Worm (Caenorhabditis elegans) whole organism, L1 larva: ENCODE data around the gene acdh-7.

ENCODE experiments used
- C04F5.9 ChIP-seq: sonication (generic microtip); optimal IDR thresholded peaks from 2 replicates; lab custom pipeline; 2016; ENCODE audit warnings: missing genetic modification characterization, missing compliant biosample characterization
- C16A3.4 ChIP-seq: fragments of 150-350 bp; optimal IDR thresholded peaks from 2 replicates; lab custom pipeline; 2014; ENCODE audit warnings: missing biosample characterization, missing genetic modification characterization
- C34B4.2 ChIP-seq: sonication (generic microtip); optimal IDR thresholded peaks from 2 replicates; lab custom pipeline; 2017; ENCODE audit warnings: mild to moderate bottlenecking, missing genetic modification characterization, missing compliant biosample characterization
- F16B12.6 ChIP-seq: fragments of 150-350 bp; optimal IDR thresholded peaks from 2 replicates; lab custom pipeline; 2014; ENCODE audit warnings: missing biosample characterization, missing genetic modification characterization
- ceh-63 ChIP-seq: fragments of 200-800 bp; sonication (Bioruptor generic); optimal IDR thresholded peaks from 2 replicates; lab custom pipeline; 2018; ENCODE audit warnings: mild to moderate bottlenecking, missing genetic modification characterization, missing compliant biosample characterization
- ceh-8 ChIP-seq: fragments of 200-800 bp; sonication (Bioruptor generic); optimal IDR thresholded peaks from 2 replicates; lab custom pipeline; 2018; ENCODE audit warnings: mild to moderate bottlenecking, missing genetic modification characterization, moderate library complexity, missing compliant biosample characterization
- ces-1 ChIP-seq: fragments of 150-350 bp; optimal IDR thresholded peaks from 2 replicates; lab custom pipeline; 2014; ENCODE audit warnings: missing biosample characterization, missing genetic modification reagents, missing genetic modification characterization
- dpl-1 ChIP-seq, 3 experiments: fragments of 150-350 bp in 2 of 3; sonication (generic microtip) in 1 of 3; optimal IDR thresholded peaks; 2 replicates each; lab custom pipeline; 2014 to 2017; ENCODE audit warnings: missing biosample characterization in 3 of 3, missing genetic modification characterization in 3 of 3, missing genetic modification reagents in 3 of 3
- dsc-1 ChIP-seq: sonication (generic microtip); optimal IDR thresholded peaks from 2 replicates; lab custom pipeline; 2016; ENCODE audit warnings: mild to moderate bottlenecking, missing genetic modification characterization, missing compliant biosample characterization
- egl-13 ChIP-seq: sonication (generic microtip); optimal IDR thresholded peaks from 2 replicates; lab custom pipeline; 2016; ENCODE audit warnings: missing genotype, missing genetic modification reagents, missing genetic modification characterization, missing compliant biosample characterization
- egl-27 ChIP-seq, 2 experiments: fragments of 150-350 bp in 1 of 2; sonication (generic microtip); optimal IDR thresholded peaks; 3 replicates each; lab custom pipeline; 2017 to 2018; ENCODE audit warnings: missing biosample characterization in 2 of 2, missing genetic modification characterization in 2 of 2, missing genetic modification reagents in 2 of 2
- elt-2 ChIP-seq: sonication (generic microtip); optimal IDR thresholded peaks from 2 replicates; lab custom pipeline; 2016; ENCODE audit warnings: missing genetic modification characterization, mild to moderate bottlenecking, inconsistent platforms, missing compliant biosample characterization, missing genetic modification reagents
- elt-3 ChIP-seq, 6 experiments: fragments of 150-350 bp in 1 of 6; sonication (generic microtip); optimal IDR thresholded peaks; 2 replicates each; lab custom pipeline; 2017 to 2018; ENCODE audit warnings: missing biosample characterization in 6 of 6, missing genetic modification characterization in 6 of 6, inconsistent platforms in 1 of 6
- ets-5 ChIP-seq: fragments of 200-800 bp; sonication (Bioruptor generic); IDR thresholded peaks from 2 replicates; pipeline ENCODE4 v1.3.6; 2022; ENCODE audit warnings: missing genetic modification characterization, missing compliant biosample characterization
- fos-1 ChIP-seq: fragments of 150-350 bp; optimal IDR thresholded peaks from 2 replicates; lab custom pipeline; 2014; ENCODE audit warnings: missing biosample characterization, missing genetic modification characterization
- grh-1 ChIP-seq: fragments of 200-800 bp; sonication (Bioruptor generic); IDR thresholded peaks from 2 replicates; pipeline ENCODE4 v1.3.6; 2022; ENCODE audit warnings: missing genetic modification reagents, missing genetic modification characterization, missing compliant biosample characterization
- hpl-2 ChIP-seq: fragments of 150-350 bp; optimal IDR thresholded peaks from 2 replicates; lab custom pipeline; 2014; ENCODE audit warnings: missing biosample characterization, missing genetic modification reagents, missing genetic modification characterization
- lin-14 ChIP-seq: fragments of 200-800 bp; sonication (Bioruptor generic); optimal IDR thresholded peaks from 2 replicates; lab custom pipeline; 2018; ENCODE audit warnings: mild to moderate bottlenecking, missing genetic modification characterization, moderate library complexity, missing compliant biosample characterization
- lin-15B ChIP-seq: fragments of 150-350 bp; sonication (generic microtip); optimal IDR thresholded peaks from 3 replicates; lab custom pipeline; 2014; ENCODE audit warnings: missing biosample characterization, missing genetic modification characterization
- lin-35 ChIP-seq, 2 experiments: fragments of 150-350 bp; optimal IDR thresholded peaks; 2 replicates each; lab custom pipeline; 2014; ENCODE audit warnings: missing biosample characterization in 2 of 2, missing genetic modification characterization in 2 of 2, missing genetic modification reagents in 2 of 2
- mdl-1 ChIP-seq, 2 experiments: fragments of 150-350 bp; optimal IDR thresholded peaks; 2 replicates each; lab custom pipeline; 2014 to 2017; ENCODE audit warnings: missing biosample characterization in 2 of 2, missing genetic modification characterization in 2 of 2, inconsistent platforms in 1 of 2
- nhr-19 ChIP-seq: fragments of 200-800 bp; sonication (Bioruptor generic); conservative IDR thresholded peaks from 2 replicates; pipeline ENCODE4 v1.3.6; 2022; ENCODE audit warnings: missing genetic modification characterization, missing compliant biosample characterization
- nhr-20 ChIP-seq: sonication (generic microtip); optimal IDR thresholded peaks from 2 replicates; lab custom pipeline; 2016; ENCODE audit warnings: mild to moderate bottlenecking, missing genetic modification characterization, missing compliant biosample characterization
- nhr-237 ChIP-seq: fragments of 150-350 bp; optimal IDR thresholded peaks from 2 replicates; lab custom pipeline; 2014; ENCODE audit warnings: missing biosample characterization, missing genetic modification characterization
- nhr-28 ChIP-seq: fragments of 150-350 bp; optimal IDR thresholded peaks from 2 replicates; lab custom pipeline; 2014; ENCODE audit warnings: missing biosample characterization, missing genetic modification characterization
- nhr-76 ChIP-seq: sonication (generic microtip); optimal IDR thresholded peaks from 2 replicates; lab custom pipeline; 2017; ENCODE audit warnings: missing biosample characterization, missing genetic modification characterization
- pax-3 ChIP-seq: fragments of 200-800 bp; sonication (Bioruptor generic); optimal IDR thresholded peaks from 2 replicates; lab custom pipeline; 2018; ENCODE audit warnings: mild to moderate bottlenecking, missing genetic modification characterization, moderate library complexity, missing compliant biosample characterization
- skn-1 ChIP-seq: fragments of 150-350 bp; optimal IDR thresholded peaks from 2 replicates; lab custom pipeline; 2014; ENCODE audit warnings: missing biosample characterization, missing genetic modification characterization
- snpc-4 ChIP-seq: fragments of 150-350 bp; optimal IDR thresholded peaks from 2 replicates; lab custom pipeline; 2014; ENCODE audit warnings: missing biosample characterization, missing genetic modification characterization
- sptf-1 ChIP-seq: fragments of 150-350 bp; optimal IDR thresholded peaks from 2 replicates; lab custom pipeline; 2014; ENCODE audit warnings: missing biosample characterization, missing genetic modification characterization
- sup-37 ChIP-seq: fragments of 200-800 bp; sonication (Bioruptor generic); optimal IDR thresholded peaks from 2 replicates; lab custom pipeline; 2018; ENCODE audit warnings: mild to moderate bottlenecking, missing genetic modification characterization, missing compliant biosample characterization
- swsn-7 ChIP-seq: sonication (generic microtip); optimal IDR thresholded peaks from 2 replicates; lab custom pipeline; 2016; ENCODE audit warnings: missing genetic modification characterization, missing compliant biosample characterization
- unc-130 ChIP-seq: fragments of 150-350 bp; optimal IDR thresholded peaks from 2 replicates; lab custom pipeline; 2017; ENCODE audit warnings: missing biosample characterization, missing genetic modification characterization, inconsistent platforms
- unc-62 ChIP-seq: fragments of 150-350 bp; optimal IDR thresholded peaks from 2 replicates; lab custom pipeline; 2014; ENCODE audit warnings: missing biosample characterization, missing genetic modification reagents, missing genetic modification characterization
- unc-86 ChIP-seq: sonication (generic microtip); optimal IDR thresholded peaks from 2 replicates; lab custom pipeline; 2016; ENCODE audit warnings: missing genetic modification characterization, missing compliant biosample characterization
- unc-98 ChIP-seq: fragments of 200-800 bp; sonication (Bioruptor generic); IDR thresholded peaks from 2 replicates; pipeline ENCODE4 v1.3.6; 2022; ENCODE audit warnings: missing genetic modification characterization, missing compliant biosample characterization
- zip-4 ChIP-seq: fragments of 200-800 bp; sonication (Bioruptor generic); optimal IDR thresholded peaks from 2 replicates; lab custom pipeline; 2018; ENCODE audit warnings: mild to moderate bottlenecking, missing genetic modification characterization, moderate library complexity, missing compliant biosample characterization
- ztf-11 ChIP-seq, 2 experiments: sonication (generic microtip); optimal IDR thresholded peaks; 2 replicates each; lab custom pipeline; 2016 to 2017; ENCODE audit warnings: missing genetic modification characterization in 2 of 2, missing biosample characterization in 1 of 2, missing compliant biosample characterization in 1 of 2

The acdh-7 gene

ce11 chrX:17243053-17243452 is 26.1 kb upstream of the acdh-7 start, which contains the start of gene T25G12.13:
TSS of gene T25G12.13 (plus strand) at chrX:17243353.
- no peak for TF ChIP-seq nhr-28 (tag; lab: Kevin White, UChicago)
- TF ChIP-seq unc-62: no peak
- no peak for TF ChIP-seq swsn-7 (tag; lab: Kevin White, UChicago)
- TF ChIP-seq unc-98 (GFP tag; lab: Robert Waterston, UW): no peak
- no peak for TF ChIP-seq elt-3 (tag; optimal IDR thresholded peaks at IDR 0.05; lab: Kevin White, UChicago)
- TF ChIP-seq ceh-8 (GFP tag; lab: Kevin White, UChicago): no peak

- TF ChIP-seq ztf-11 (tag; optimal IDR thresholded peaks at IDR 0.05; lab: Kevin White, UChicago) (no peak), unc-86 (tag; lab: Kevin White, UChicago) (no peak), dsc-1 (tag; lab: Kevin White, UChicago) (no peak), F16B12.6 (no peak)
Observed at ce11 chrX:17237439-17237838, 20.5 kb upstream of the acdh-7 start, which contains the start of gene T25G12.11. TSS of gene T25G12.11 (minus strand) at chrX:17237539.

ce11 chrX:17235749-17236561 is 19.1 kb upstream of the acdh-7 start, which contains the start of gene dhs-30:
TSS of gene dhs-30 (minus strand) at chrX:17235838.
- TF ChIP-seq fos-1 (tag; lab: Kevin White, UChicago): no peak
- no peak for TF ChIP-seq ets-5
- TF ChIP-seq nhr-76 (tag; lab: Kevin White, UChicago): no peak
- no peak for TF ChIP-seq nhr-237 (tag; lab: Kevin White, UChicago)
- TF ChIP-seq C16A3.4 (tag; lab: Kevin White, UChicago): peak; percentile 22
- TF ChIP-seq lin-35 (GFP tag; optimal IDR thresholded peaks at IDR 0.05; lab: Kevin White, UChicago): peak in 1 of 2 experiments; percentile 10
- no peak for TF ChIP-seq pax-3
- TF ChIP-seq ceh-63: no peak
- TF ChIP-seq nhr-19 (GFP tag; lab: Robert Waterston, UW): peak; percentile 42
- no peak for TF ChIP-seq lin-15B
- TF ChIP-seq egl-13 (tag; lab: Kevin White, UChicago): no peak
- peak; percentile 2 for TF ChIP-seq elt-2 (tag; lab: Kevin White, UChicago)
- TF ChIP-seq lin-14 (GFP tag; lab: Kevin White, UChicago): no peak
- no peak for TF ChIP-seq snpc-4
- no peak for TF ChIP-seq grh-1 (GFP tag; lab: Robert Waterston, UW)
- TF ChIP-seq C04F5.9 (tag; lab: Kevin White, UChicago): no peak
- no peak for TF ChIP-seq egl-27 (tag; optimal IDR thresholded peaks at IDR 0.05; lab: Kevin White, UChicago)
- TF ChIP-seq dsc-1 (tag; lab: Kevin White, UChicago): no peak
- TF ChIP-seq F16B12.6: no peak
- TF ChIP-seq sup-37 (GFP tag; lab: Kevin White, UChicago): no peak
- no peak for TF ChIP-seq C34B4.2
- TF ChIP-seq zip-4: no peak
- no peak for TF ChIP-seq hpl-2 (GFP tag; lab: Kevin White, UChicago)
- no peak for TF ChIP-seq unc-130
- no peak for TF ChIP-seq mdl-1 (tag; optimal IDR thresholded peaks at IDR 0.05; lab: Kevin White, UChicago)
- peak in 1 of 3 experiments; percentile 18 for TF ChIP-seq dpl-1 (GFP tag; optimal IDR thresholded peaks at IDR 0.05; lab: Kevin White, UChicago)
- no peak for TF ChIP-seq sptf-1 (tag; lab: Kevin White, UChicago)
- TF ChIP-seq ces-1 (GFP tag; lab: Kevin White, UChicago): no peak
- TF ChIP-seq nhr-20: no peak
- TF ChIP-seq skn-1 (tag; lab: Kevin White, UChicago): no peak
